Worm (Caenorhabditis elegans): ENCODE data around the gene bath-13.

ce11 chrII:2564899-2565298 lies 43.0 kb upstream of the bath-13 start, which contains the start of gene usp-39:
- peak; percentile 84 for TF ChIP-seq nhr-19 (GFP tag; conservative IDR thresholded peaks at IDR 0.05)
- TF ChIP-seq egl-27 (tag; optimal IDR thresholded peaks at IDR 0.05), result no peak
- TF ChIP-seq snpc-4 (tag; optimal IDR thresholded peaks at IDR 0.05), result peak; percentile 76
- no peak for TF ChIP-seq nhr-84 (tag; optimal IDR thresholded peaks at IDR 0.05)
- TF ChIP-seq elt-2 (tag; optimal IDR thresholded peaks at IDR 0.05), result peak; percentile 67
- TF ChIP-seq nhr-28 (tag; optimal IDR thresholded peaks at IDR 0.05), result no peak
- TF ChIP-seq lsy-2 (tag; optimal IDR thresholded peaks at IDR 0.05), result peak; percentile 88 to 94

All from whole organism, L1 larva.